Fruit fly (Drosophila melanogaster) whole organism, embryonic: ENCODE results near the gene Rrp45.

Source experiments
- Atf3 ChIP-seq: fragments of 200-800 bp; sonication (Bioruptor generic); optimal IDR thresholded peaks from 3 replicates; lab custom pipeline; 2016; ENCODE audit warnings: missing biosample characterization, missing genetic modification characterization
- B-H2 ChIP-seq: fragments of 200-800 bp; sonication (Bioruptor generic); optimal IDR thresholded peaks from 2 replicates; lab custom pipeline; 2018; ENCODE audit warnings: missing biosample characterization, mild to moderate bottlenecking, missing genetic modification characterization
- CG10565 ChIP-seq: fragments of 200-800 bp; sonication (Bioruptor generic); optimal IDR thresholded peaks from 3 replicates; lab custom pipeline; 2016; ENCODE audit warnings: missing biosample characterization, mild to moderate bottlenecking, missing genetic modification characterization
- CG12299 ChIP-seq: fragments of 200-800 bp; sonication (Bioruptor generic); optimal IDR thresholded peaks from 2 replicates; lab custom pipeline; 2018; ENCODE audit warnings: missing biosample characterization, mild to moderate bottlenecking, missing genetic modification characterization
- CG12769 ChIP-seq: fragments of 200-800 bp; sonication (Bioruptor generic); optimal IDR thresholded peaks from 2 replicates; lab custom pipeline; 2019; ENCODE audit warnings: missing biosample characterization, mild to moderate bottlenecking, missing genetic modification characterization, moderate library complexity
- CG13775 ChIP-seq: fragments of 200-800 bp; sonication (Bioruptor generic); optimal IDR thresholded peaks from 3 replicates; lab custom pipeline; 2017; ENCODE audit warnings: missing biosample characterization, mild to moderate bottlenecking, missing genetic modification characterization
- CG13894 ChIP-seq: fragments of 200-800 bp; sonication (Bioruptor generic); optimal IDR thresholded peaks from 3 replicates; lab custom pipeline; 2018; ENCODE audit warnings: missing biosample characterization, mild to moderate bottlenecking, missing genetic modification characterization, moderate library complexity
- CG14710 ChIP-seq: fragments of 200-800 bp; sonication (Bioruptor generic); optimal IDR thresholded peaks from 3 replicates; lab custom pipeline; 2019; ENCODE audit warnings: missing biosample characterization, mild to moderate bottlenecking, missing genetic modification characterization, moderate library complexity
- CG15269 ChIP-seq: fragments of 200-800 bp; sonication (Bioruptor generic); optimal IDR thresholded peaks from 2 replicates; lab custom pipeline; 2018; ENCODE audit warnings: missing biosample characterization, mild to moderate bottlenecking, missing genetic modification characterization, moderate library complexity
- CG15479 ChIP-seq: fragments of 200-800 bp; sonication (Bioruptor generic); optimal IDR thresholded peaks from 3 replicates; lab custom pipeline; 2019; ENCODE audit warnings: missing biosample characterization, mild to moderate bottlenecking, missing genetic modification characterization, moderate library complexity
- CG1602 ChIP-seq: fragments of 200-800 bp; sonication (Bioruptor generic); optimal IDR thresholded peaks from 3 replicates; lab custom pipeline; 2016; ENCODE audit warnings: missing biosample characterization, missing genetic modification characterization
- CG34422 ChIP-seq: fragments of 200-800 bp; sonication (Bioruptor generic); IDR thresholded peaks from 3 replicates; pipeline ENCODE4 v1.3.6; 2022; ENCODE audit warnings: missing biosample characterization, missing genetic modification characterization
- CG4854 ChIP-seq: fragments of 200-800 bp; sonication (Bioruptor generic); optimal IDR thresholded peaks from 2 replicates; lab custom pipeline; 2016; ENCODE audit warnings: missing biosample characterization, missing genetic modification characterization, inconsistent platforms
- CG5953 ChIP-seq: fragments of 200-800 bp; sonication (Bioruptor generic); IDR thresholded peaks from 2 replicates; pipeline ENCODE4 v1.3.6; 2022; ENCODE audit warnings: missing biosample characterization, missing genetic modification characterization
- CG6254 ChIP-seq: fragments of 200-800 bp; sonication (Bioruptor generic); optimal IDR thresholded peaks from 3 replicates; lab custom pipeline; 2017; ENCODE audit warnings: mild to moderate bottlenecking, missing biosample characterization, missing genetic modification reagents, missing genetic modification characterization
- CG6654 ChIP-seq: fragments of 200-800 bp; sonication (Bioruptor generic); optimal IDR thresholded peaks from 2 replicates; lab custom pipeline; 2017; ENCODE audit warnings: missing biosample characterization, mild to moderate bottlenecking, missing genetic modification characterization
- CG6689 ChIP-seq: fragments of 200-800 bp; sonication (Bioruptor generic); IDR thresholded peaks from 2 replicates; pipeline ENCODE4 v1.3.6; 2022; ENCODE audit warnings: missing biosample characterization, missing genetic modification characterization
- CG8359 ChIP-seq: fragments of 200-800 bp; sonication (Bioruptor generic); optimal IDR thresholded peaks from 2 replicates; lab custom pipeline; 2017; ENCODE audit warnings: missing biosample characterization, mild to moderate bottlenecking, missing genetic modification characterization, borderline replicate concordance
- CG9437 ChIP-seq: fragments of 200-800 bp; sonication (Bioruptor generic); optimal IDR thresholded peaks from 2 replicates; lab custom pipeline; 2018; ENCODE audit warnings: missing biosample characterization, mild to moderate bottlenecking, missing genetic modification characterization
- CG9609 ChIP-seq: fragments of 200-800 bp; sonication (Bioruptor generic); optimal IDR thresholded peaks from 3 replicates; lab custom pipeline; 2016; ENCODE audit warnings: missing biosample characterization, missing genetic modification characterization
- Doc3 ChIP-seq: fragments of 200-800 bp; sonication (Bioruptor generic); IDR thresholded peaks from 3 replicates; pipeline ENCODE4 v1.3.6; 2022; ENCODE audit warnings: missing biosample characterization, missing genetic modification characterization; ENCODE audit not compliant: partially characterized antibody
- Fer3 ChIP-seq: fragments of 200-800 bp; sonication (Bioruptor generic); optimal IDR thresholded peaks from 2 replicates; lab custom pipeline; 2018; ENCODE audit warnings: missing biosample characterization, mild to moderate bottlenecking, missing genetic modification characterization, moderate library complexity
- H2.0 ChIP-seq: fragments of 200-800 bp; sonication (Bioruptor generic); IDR thresholded peaks from 2 replicates; pipeline ENCODE4 v1.3.6; 2022; ENCODE audit warnings: missing biosample characterization, missing genetic modification characterization
- HLH3B ChIP-seq: fragments of 200-800 bp; sonication (Bioruptor generic); IDR thresholded peaks from 2 replicates; pipeline ENCODE4 v1.3.6; 2022; ENCODE audit warnings: missing biosample characterization, missing genetic modification characterization
- Jarid2 ChIP-seq: fragments of 200-800 bp; sonication (Bioruptor generic); optimal IDR thresholded peaks from 3 replicates; lab custom pipeline; 2017; ENCODE audit warnings: mild to moderate bottlenecking, missing biosample characterization, missing genetic modification reagents, missing genetic modification characterization
- Sry-β ChIP-seq: fragments of 200-800 bp; sonication (Bioruptor generic); optimal IDR thresholded peaks from 2 replicates; lab custom pipeline; 2018; ENCODE audit warnings: missing biosample characterization, mild to moderate bottlenecking, missing genetic modification characterization, moderate library complexity
- YL-1 ChIP-seq: fragments of 200-800 bp; sonication (Bioruptor generic); optimal IDR thresholded peaks from 3 replicates; lab custom pipeline; 2017; ENCODE audit warnings: missing biosample characterization, mild to moderate bottlenecking, missing genetic modification characterization
- ara ChIP-seq: fragments of 200-800 bp; sonication (Bioruptor generic); IDR thresholded peaks from 2 replicates; pipeline ENCODE4 v1.3.6; 2022; ENCODE audit warnings: missing biosample characterization, missing genetic modification characterization
- bowl ChIP-seq: fragments of 200-800 bp; sonication (Bioruptor generic); IDR thresholded peaks from 2 replicates; pipeline ENCODE4 v1.3.6; 2022; ENCODE audit warnings: missing biosample characterization, missing genetic modification characterization
- crol ChIP-seq: fragments of 200-800 bp; sonication (Bioruptor generic); IDR thresholded peaks from 2 replicates; pipeline ENCODE4 v1.3.6; 2022; ENCODE audit warnings: missing biosample characterization, missing genetic modification characterization
- eve ChIP-seq, 2 experiments: fragments of >200 bp; optimal IDR thresholded peaks; 2 replicates each; lab custom pipeline; 2017; ENCODE audit warnings: missing biosample characterization in 2 of 2, missing genetic modification characterization in 2 of 2
- ftz-f1 ChIP-seq: fragments of 200-800 bp; sonication (Bioruptor generic); optimal IDR thresholded peaks from 2 replicates; lab custom pipeline; 2016; ENCODE audit warnings: missing biosample characterization, missing genetic modification characterization
- gcm2 ChIP-seq: fragments of 200-800 bp; sonication (Bioruptor generic); optimal IDR thresholded peaks from 2 replicates; lab custom pipeline; 2016; ENCODE audit warnings: missing biosample characterization, missing genetic modification characterization
- gsb-n ChIP-seq: fragments of 200-800 bp; sonication (Bioruptor generic); optimal IDR thresholded peaks from 3 replicates; lab custom pipeline; 2018; ENCODE audit warnings: missing biosample characterization, mild to moderate bottlenecking, missing genetic modification characterization
- hb ChIP-seq: fragments of 200-800 bp; sonication (Bioruptor generic); IDR thresholded peaks from 3 replicates; pipeline ENCODE4 v1.3.6; 2022; ENCODE audit warnings: missing biosample characterization, missing genetic modification characterization; ENCODE audit not compliant: partially characterized antibody
- kni ChIP-seq: fragments of 200-800 bp; sonication (Bioruptor generic); optimal IDR thresholded peaks from 3 replicates; lab custom pipeline; 2017; ENCODE audit warnings: mild to moderate bottlenecking, missing biosample characterization, missing genetic modification reagents, missing genetic modification characterization
- p53 ChIP-seq: fragments of 200-800 bp; sonication (Bioruptor generic); optimal IDR thresholded peaks from 2 replicates; lab custom pipeline; 2016; ENCODE audit warnings: missing biosample characterization, missing genetic modification characterization
- ranshi ChIP-seq: fragments of 200-800 bp; sonication (Bioruptor generic); IDR thresholded peaks from 2 replicates; pipeline ENCODE4 v1.3.6; 2022; ENCODE audit warnings: missing biosample characterization, missing genetic modification characterization
- sc ChIP-seq, 3 experiments: fragments of >200 bp in 2 of 3; fragments of 200-800 bp in 1 of 3; sonication (Bioruptor generic) in 1 of 3; optimal IDR thresholded peaks; 2 replicates in 2 of 3; 3 replicates in 1 of 3; lab custom pipeline; 2017; ENCODE audit warnings: mild to moderate bottlenecking in 1 of 3, missing biosample characterization in 1 of 3, missing genetic modification characterization in 1 of 3, missing genetic modification reagents in 1 of 3
- sob ChIP-seq: fragments of 200-800 bp; sonication (Bioruptor generic); IDR thresholded peaks from 2 replicates; pipeline ENCODE4 v1.3.6; 2022; ENCODE audit warnings: missing biosample characterization, missing genetic modification characterization
- sug ChIP-seq: fragments of 200-800 bp; optimal IDR thresholded peaks from 2 replicates; lab custom pipeline; 2019; ENCODE audit warnings: missing biosample characterization, mild to moderate bottlenecking, missing genetic modification characterization, moderate library complexity
- tgo ChIP-seq: fragments of 200-800 bp; sonication (Bioruptor generic); IDR thresholded peaks from 3 replicates; pipeline ENCODE4 v1.3.6; 2022; ENCODE audit warnings: missing biosample characterization, missing genetic modification characterization
- toy ChIP-seq: fragments of 200-800 bp; sonication (Bioruptor generic); IDR thresholded peaks from 2 replicates; pipeline ENCODE4 v1.3.6; 2022; ENCODE audit warnings: missing biosample characterization, missing genetic modification characterization
- trh ChIP-seq: fragments of 200-800 bp; sonication (Bioruptor generic); optimal IDR thresholded peaks from 2 replicates; lab custom pipeline; 2016; ENCODE audit warnings: missing biosample characterization, missing genetic modification characterization
- unpg ChIP-seq: fragments of 200-800 bp; sonication (Bioruptor generic); optimal IDR thresholded peaks from 3 replicates; lab custom pipeline; 2018; ENCODE audit warnings: missing biosample characterization, mild to moderate bottlenecking, missing genetic modification characterization, moderate library complexity
- usp ChIP-seq: fragments of >200 bp; optimal IDR thresholded peaks from 2 replicates; lab custom pipeline; 2017; ENCODE audit warnings: missing biosample characterization, missing genetic modification characterization
- wek ChIP-seq: fragments of 200-800 bp; sonication (Bioruptor generic); optimal IDR thresholded peaks from 3 replicates; lab custom pipeline; 2018; ENCODE audit warnings: missing biosample characterization, mild to moderate bottlenecking, missing genetic modification characterization, moderate library complexity
- zen ChIP-seq: fragments of 200-800 bp; sonication (Bioruptor generic); optimal IDR thresholded peaks from 3 replicates; lab custom pipeline; 2018; ENCODE audit warnings: missing biosample characterization, mild to moderate bottlenecking, missing genetic modification characterization, moderate library complexity
- zen2 ChIP-seq: fragments of 200-800 bp; sonication (Bioruptor generic); IDR thresholded peaks from 3 replicates; pipeline ENCODE4 v1.3.6; 2022; ENCODE audit warnings: missing biosample characterization, missing genetic modification characterization; ENCODE audit not compliant: partially characterized antibody
- zfh1 ChIP-seq: fragments of 200-800 bp; sonication (Bioruptor generic); IDR thresholded peaks from 3 replicates; pipeline ENCODE4 v1.3.6; 2022; ENCODE audit warnings: missing biosample characterization, missing genetic modification characterization

The Rrp45 gene

dm6 chrX:16833097-16833496 lies 42.0 kb upstream of the Rrp45 start (continued):
- TF ChIP-seq B-H2 (GFP tag; lab: Kevin White, UChicago) (no peak), CG12299 (tag; lab: Kevin White, UChicago) (peak; percentile 36), CG9609 (peak; percentile 48), CG34422 (peak; percentile 61; the same call in 1 of the 3 replicates), CG9437 (GFP tag; lab: Kevin White, UChicago) (peak; percentile 65), hb (GFP tag; lab: Robert Waterston, UW) (no peak), ara (GFP tag; lab: Robert Waterston, UW) (peak; percentile 70), Jarid2 (GFP tag; lab: Kevin White, UChicago) (peak; percentile 27), sug (no peak), bowl (GFP tag; lab: Robert Waterston, UW) (no peak), CG10565 (GFP tag; lab: Kevin White, UChicago) (no peak), toy (GFP tag; lab: Robert Waterston, UW) (no peak), CG6689 (GFP tag; lab: Robert Waterston, UW) (peak; percentile 79), ranshi (GFP tag; lab: Robert Waterston, UW) (peak; percentile 66), YL-1 (no peak), CG12769 (tag; lab: Kevin White, UChicago) (peak; percentile 78), p53 (GFP tag; lab: Kevin White, UChicago) (no peak), eve (GFP tag; optimal IDR thresholded peaks at IDR 0.05; lab: Kevin White, UChicago) (peak in 1 of 2 experiments; percentile 90), Atf3 (peak; percentile 62), CG15269 (tag; lab: Kevin White, UChicago) (peak; percentile 79), ftz-f1 (GFP tag; lab: Kevin White, UChicago) (no peak), zen (peak; percentile 38), CG13894 (tag; lab: Kevin White, UChicago) (no peak), wek (peak; percentile 40), sob (GFP tag; lab: Robert Waterston, UW) (peak; percentile 51), unpg (GFP tag; lab: Kevin White, UChicago) (peak; percentile 83), zfh1 (GFP tag; lab: Robert Waterston, UW) (peak; percentile 81), tgo (GFP tag; lab: Robert Waterston, UW) (peak; percentile 72; the same call in 2 of the 3 replicates), zen2 (GFP tag; lab: Robert Waterston, UW) (no peak), CG15479 (no peak), CG6254 (GFP tag; lab: Kevin White, UChicago) (peak; percentile 77), crol (GFP tag; lab: Robert Waterston, UW) (no peak), Doc3 (GFP tag; lab: Robert Waterston, UW) (no peak), CG5953 (peak; percentile 77), H2.0 (GFP tag; lab: Robert Waterston, UW) (peak; percentile 62), gsb-n (tag; lab: Kevin White, UChicago) (peak; percentile 80), sc (optimal IDR thresholded peaks at IDR 0.05; lab: Kevin White, UChicago) (no peak), sc (GFP tag; optimal IDR thresholded peaks at IDR 0.05; lab: Kevin White, UChicago) (peak; percentile 68), Fer3 (tag; lab: Kevin White, UChicago) (peak; percentile 49), kni (GFP tag; lab: Kevin White, UChicago) (no peak), CG14710 (tag; lab: Kevin White, UChicago) (peak; percentile 66), CG6654 (GFP tag; lab: Kevin White, UChicago) (peak; percentile 63), trh (GFP tag; lab: Kevin White, UChicago) (no peak), Sry-β (GFP tag; lab: Kevin White, UChicago) (peak; percentile 24), gcm2 (peak; percentile 31), CG4854 (GFP tag; lab: Kevin White, UChicago) (peak; percentile 42), usp (GFP tag; lab: Kevin White, UChicago) (no peak), CG13775 (GFP tag; lab: Kevin White, UChicago) (peak; percentile 18), CG1602 (GFP tag; lab: Kevin White, UChicago) (peak; percentile 67), CG8359 (GFP tag; lab: Kevin White, UChicago) (peak; percentile 25), HLH3B (GFP tag; lab: Robert Waterston, UW) (peak; percentile 81)
